Fruit fly (Drosophila melanogaster) whole organism, wandering third instar larva: ENCODE data around the gene CG7714.

Experiments
- CG9705 ChIP-seq: fragments of 200-800 bp; sonication (Bioruptor generic); optimal IDR thresholded peaks from 2 replicates; lab custom pipeline; 2018; ENCODE audit warnings: missing biosample characterization, mild to moderate bottlenecking, missing genetic modification characterization
- Mio ChIP-seq: sonication (Bioruptor generic); optimal IDR thresholded peaks from 2 replicates; lab custom pipeline; 2016; ENCODE audit warnings: missing biosample characterization, missing genetic modification characterization
- OdsH ChIP-seq: fragments of 200-800 bp; sonication (Bioruptor generic); optimal IDR thresholded peaks from 2 replicates; lab custom pipeline; 2016; ENCODE audit warnings: missing biosample characterization, mild to moderate bottlenecking, missing genetic modification characterization
- Rel ChIP-seq, 2 experiments: fragments of 200-800 bp; sonication (Bioruptor generic) in 1 of 2; optimal IDR thresholded peaks; 2 replicates in 1 of 2; 3 replicates in 1 of 2; lab custom pipeline; 2016 to 2019; ENCODE audit warnings: mild to moderate bottlenecking in 2 of 2, missing biosample characterization in 2 of 2, missing genetic modification characterization in 2 of 2, moderate library complexity in 1 of 2
- dl ChIP-seq, 2 experiments: fragments of 175-275, 200-275 bp in 1 of 2; fragments of 200-275 bp in 1 of 2; sonication (Bioruptor generic); optimal IDR thresholded peaks; lab custom pipeline; 2018; ENCODE audit warnings: mild to moderate bottlenecking in 2 of 2, missing biosample characterization in 2 of 2, missing genetic modification characterization in 2 of 2, moderate library complexity in 2 of 2; ENCODE audit not compliant: partially characterized antibody in 2 of 2, insufficient read depth in 1 of 2
- fru ChIP-seq: fragments of 200-800 bp; sonication (Bioruptor generic); optimal IDR thresholded peaks from 3 replicates; lab custom pipeline; 2016; ENCODE audit warnings: missing biosample characterization, mild to moderate bottlenecking, missing genetic modification characterization
- h ChIP-seq: fragments of 200-800 bp; sonication (Bioruptor generic); optimal IDR thresholded peaks from 3 replicates; lab custom pipeline; 2016; ENCODE audit warnings: missing biosample characterization, mild to moderate bottlenecking, missing genetic modification characterization
- lola ChIP-seq: fragments of >200 bp; optimal IDR thresholded peaks from 2 replicates; lab custom pipeline; 2017; ENCODE audit warnings: missing biosample characterization, missing genetic modification characterization
- pan ChIP-seq: fragments of >200 bp; optimal IDR thresholded peaks from 2 replicates; lab custom pipeline; 2017
- psq ChIP-seq: fragments of 200-800 bp; sonication (Bioruptor generic); optimal IDR thresholded peaks from 3 replicates; lab custom pipeline; 2017; ENCODE audit warnings: missing biosample characterization, mild to moderate bottlenecking, missing genetic modification characterization, moderate library complexity

DNA sequence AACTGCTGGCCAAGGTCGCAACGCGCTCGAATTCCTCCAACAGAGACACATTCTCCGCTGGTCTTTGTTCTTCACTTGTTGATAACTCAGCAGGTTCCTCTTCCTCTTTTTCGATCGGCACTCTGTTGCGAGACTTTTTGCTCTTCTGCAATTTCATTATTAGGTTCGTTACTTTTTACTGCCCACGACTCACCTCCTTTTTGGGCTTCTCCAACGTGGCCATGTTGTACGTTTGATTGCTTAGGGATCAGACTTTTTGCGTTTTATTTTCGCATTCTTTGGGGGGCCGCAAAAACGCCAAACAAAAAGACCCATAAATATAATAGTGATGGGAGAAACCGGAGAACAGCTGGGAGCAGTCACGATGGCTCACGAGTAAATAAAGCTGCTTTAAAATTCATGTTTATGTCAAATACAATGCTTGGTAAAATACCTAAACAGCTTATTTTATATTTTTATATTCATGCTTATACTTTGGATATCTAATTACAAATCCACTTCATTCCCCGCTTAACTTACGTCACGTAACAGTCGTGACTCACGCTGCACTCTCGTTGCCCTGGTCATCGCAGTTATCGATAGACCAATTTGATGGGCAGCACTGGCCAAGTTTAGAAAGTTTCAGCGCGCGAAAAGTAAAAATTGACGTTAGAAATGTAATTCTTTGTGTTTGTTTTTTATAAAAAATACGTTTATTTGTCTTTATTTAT lies 32.5 kb upstream of the CG7714 start, which contains the start of gene Epg5:
- TF ChIP-seq Rel (GFP tag; optimal IDR thresholded peaks at IDR 0.05; lab: Kevin White, UChicago) (no peak), Rel (tag; optimal IDR thresholded peaks at IDR 0.05; lab: Kevin White, UChicago) (peak; percentile 83), psq (GFP tag; lab: Kevin White, UChicago) (no peak), pan (lab: Kevin White, UChicago) (no peak), CG9705 (GFP tag; lab: Kevin White, UChicago) (peak; percentile 57), dl (GFP tag; optimal IDR thresholded peaks at IDR 0.05; lab: Kevin White, UChicago; ENCODE audit: insufficient read depth in 1 of 2, partially characterized antibody in 2 of 2) (no peak), h (GFP tag; lab: Kevin White, UChicago) (peak; percentile 84), OdsH (GFP tag; lab: Kevin White, UChicago) (peak; percentile 60), Mio (GFP tag; lab: Kevin White, UChicago) (no peak), fru (no peak), lola (no peak)
